Fruit fly (Drosophila melanogaster): Measurements from ENCODE around the gene Ror.
A peak's percentile ranks its signal among the peaks of the same experiment; 100 is the strongest.

Ror gene

DNA sequence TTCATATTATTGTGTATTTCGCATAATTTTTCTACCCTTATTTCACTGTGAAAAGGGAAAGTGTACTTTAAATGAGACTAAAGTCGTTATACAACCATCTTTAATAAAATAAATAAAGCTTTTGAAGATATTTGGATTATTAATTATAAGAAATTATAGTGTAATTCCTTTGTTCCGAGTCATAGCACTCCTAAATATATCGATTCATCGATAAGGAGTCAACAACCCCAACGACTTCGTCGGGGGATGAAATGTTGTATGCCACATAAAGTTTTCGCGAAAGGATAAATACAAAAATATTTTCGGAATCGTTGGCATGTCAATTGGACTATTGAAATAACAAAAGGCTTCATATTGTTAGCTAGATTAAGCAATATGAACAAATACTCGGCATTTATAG lies at the start of gene Ror:
TSS of gene Ror (plus strand) at position 252 of the 400 bp plus-strand sequence.
- no peak for TF ChIP-seq lz (GFP tag; optimal IDR thresholded peaks at IDR 0.05)
- no peak for TF ChIP-seq CG34406 (GFP tag; optimal IDR thresholded peaks at IDR 0.05)
- no peak for TF ChIP-seq CG31627 (GFP tag; optimal IDR thresholded peaks at IDR 0.05)
- no peak for TF ChIP-seq Hr4 (GFP tag; optimal IDR thresholded peaks at IDR 0.05)
- no peak for TF ChIP-seq CG1621 (tag; optimal IDR thresholded peaks at IDR 0.05)
- TF ChIP-seq CG11294 (GFP tag; IDR thresholded peaks at IDR 0.05): no peak
- TF ChIP-seq CG8632 (GFP tag; optimal IDR thresholded peaks at IDR 0.05): no peak
- no peak for TF ChIP-seq spab (GFP tag; optimal IDR thresholded peaks at IDR 0.05)
- no peak for TF ChIP-seq Eip93F (GFP tag; optimal IDR thresholded peaks at IDR 0.05)
- TF ChIP-seq topi (GFP tag; optimal IDR thresholded peaks at IDR 0.05): no peak
- no peak for TF ChIP-seq fkh (GFP tag; optimal IDR thresholded peaks at IDR 0.05)
- no peak for TF ChIP-seq net (GFP tag; optimal IDR thresholded peaks at IDR 0.05)
- no peak for TF ChIP-seq fd59A (GFP tag; optimal IDR thresholded peaks at IDR 0.05)
- no peak for TF ChIP-seq esn (GFP tag; optimal IDR thresholded peaks at IDR 0.05)
- TF ChIP-seq CG3919 (GFP tag; optimal IDR thresholded peaks at IDR 0.05): no peak
- no peak for TF ChIP-seq Sox102F (GFP tag; optimal IDR thresholded peaks at IDR 0.05)
- TF ChIP-seq fd85E (GFP tag; optimal IDR thresholded peaks at IDR 0.05): no peak

DNA sequence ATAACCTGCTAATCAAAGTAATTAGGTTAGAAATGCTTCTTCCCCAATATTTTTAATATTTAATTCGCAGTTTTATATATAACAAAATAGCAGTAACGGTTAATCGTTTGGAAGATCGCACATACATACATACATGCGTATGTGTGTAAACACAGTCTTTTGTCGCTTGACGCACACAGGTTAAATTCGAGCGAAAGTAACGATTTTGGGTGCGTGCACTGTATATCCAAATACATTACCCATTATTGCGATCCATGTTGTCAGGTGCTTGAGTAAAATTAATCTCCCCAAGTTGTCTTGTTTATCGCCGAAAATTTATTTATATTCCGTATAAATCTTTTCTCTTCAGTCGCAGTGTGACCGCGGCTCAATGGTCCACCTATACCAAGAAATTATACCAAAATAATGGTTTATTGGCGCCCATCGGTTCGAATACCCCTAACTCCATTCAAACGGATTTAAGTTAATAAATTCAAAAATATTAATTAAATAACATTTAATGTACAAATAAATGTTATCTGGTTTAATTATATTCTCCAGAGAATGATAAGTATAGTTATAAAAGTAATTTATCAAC lies 47.6 kb upstream of the Ror start, which contains the start of gene CG34159:
TSS of gene CG34159 (minus strand) at position 385 of the 577 bp plus-strand sequence.
- peak; percentile 17 for TF ChIP-seq CG6854 (GFP tag; optimal IDR thresholded peaks at IDR 0.05)
- no peak for TF ChIP-seq CG1621 (tag; optimal IDR thresholded peaks at IDR 0.05)
- TF ChIP-seq Ets21C (GFP tag; optimal IDR thresholded peaks at IDR 0.05): no peak
- TF ChIP-seq Eip75B (GFP tag; optimal IDR thresholded peaks at IDR 0.05): no peak
- no peak for TF ChIP-seq dac (GFP tag; optimal IDR thresholded peaks at IDR 0.05)
- TF ChIP-seq lz (GFP tag; optimal IDR thresholded peaks at IDR 0.05): no peak
- no peak for TF ChIP-seq dsx (GFP tag; optimal IDR thresholded peaks at IDR 0.05; ENCODE audit: poor library complexity, severe bottlenecking)
- no peak for TF ChIP-seq achi (GFP tag; optimal IDR thresholded peaks at IDR 0.05)
- TF ChIP-seq CG15336 (GFP tag; IDR thresholded peaks at IDR 0.05): no peak
- TF ChIP-seq esn (GFP tag; optimal IDR thresholded peaks at IDR 0.05): no peak
- no peak for TF ChIP-seq CG16779 (tag; optimal IDR thresholded peaks at IDR 0.05)
- no peak for TF ChIP-seq Sox102F (GFP tag; optimal IDR thresholded peaks at IDR 0.05)
- TF ChIP-seq OdsH (GFP tag; optimal IDR thresholded peaks at IDR 0.05): no peak
- TF ChIP-seq fkh (GFP tag; optimal IDR thresholded peaks at IDR 0.05): peak; percentile 76
- TF ChIP-seq Hr38 (GFP tag; optimal IDR thresholded peaks at IDR 0.05): no peak
- TF ChIP-seq Sox14 (GFP tag; optimal IDR thresholded peaks at IDR 0.05): peak; percentile 31
- TF ChIP-seq salr (GFP tag; optimal IDR thresholded peaks at IDR 0.05): no peak
- TF ChIP-seq eg (GFP tag; IDR thresholded peaks at IDR 0.05): no peak
- no peak for TF ChIP-seq Smox (GFP tag; optimal IDR thresholded peaks at IDR 0.05)
- TF ChIP-seq Gug (GFP tag; IDR thresholded peaks at IDR 0.05): no peak
- no peak for TF ChIP-seq CG34406 (GFP tag; optimal IDR thresholded peaks at IDR 0.05)
- no peak for TF ChIP-seq acj6 (GFP tag; optimal IDR thresholded peaks at IDR 0.05)
- no peak for TF ChIP-seq Lpt (GFP tag; optimal IDR thresholded peaks at IDR 0.05)
- peak; percentile 27 for TF ChIP-seq Eip78C (GFP tag)
- TF ChIP-seq Blimp-1 (GFP tag; optimal IDR thresholded peaks at IDR 0.05): no peak
- TF ChIP-seq CG4318 (GFP tag; optimal IDR thresholded peaks at IDR 0.05): no peak
- no peak for TF ChIP-seq CG8632 (GFP tag; optimal IDR thresholded peaks at IDR 0.05)

DNA sequence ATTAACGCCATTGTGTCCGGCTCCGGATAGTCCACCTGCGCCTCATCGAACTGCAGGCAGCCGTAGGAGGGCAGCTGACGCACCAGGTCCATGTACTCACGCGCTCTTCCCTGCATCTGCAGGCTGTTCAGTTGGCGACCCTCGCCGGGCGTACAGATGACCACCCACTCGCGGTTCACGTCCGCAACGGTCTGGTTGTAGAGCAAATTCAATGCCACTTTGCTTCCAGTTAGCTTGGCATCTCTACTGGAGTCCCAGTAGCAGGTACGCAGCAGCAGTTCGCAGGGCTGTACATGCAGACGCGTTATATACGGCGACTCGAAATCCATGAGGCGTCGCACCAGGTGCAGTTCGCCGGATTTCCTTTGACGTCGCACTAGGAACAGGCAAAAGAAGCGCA lies 45.7 kb upstream of the Ror start:
- TF ChIP-seq eg (GFP tag; IDR thresholded peaks at IDR 0.05) (no peak), Eip93F (GFP tag; optimal IDR thresholded peaks at IDR 0.05) (no peak), Eip75B (GFP tag; optimal IDR thresholded peaks at IDR 0.05) (no peak), Sox102F (GFP tag; optimal IDR thresholded peaks at IDR 0.05) (no peak), lz (GFP tag; optimal IDR thresholded peaks at IDR 0.05) (no peak)

Measured in whole organism, prepupa.